Worm (Caenorhabditis elegans) whole organism, L3 larva: ENCODE data around the gene ifas-1.

Source experiments
- R02D3.7 ChIP-seq: fragments of 150-350 bp; optimal IDR thresholded peaks from 2 replicates; lab custom pipeline; 2014; ENCODE audit warnings: missing biosample characterization, missing genetic modification characterization
- ZK546.5 ChIP-seq: sonication (generic microtip); optimal IDR thresholded peaks from 2 replicates; lab custom pipeline; 2017; ENCODE audit warnings: missing biosample characterization, missing genetic modification characterization
- aly-2 ChIP-seq: fragments of 150-350 bp; optimal IDR thresholded peaks from 2 replicates; lab custom pipeline; 2014; ENCODE audit warnings: missing biosample characterization, missing genetic modification characterization
- ama-1 ChIP-seq: fragments of 150-350 bp; optimal IDR thresholded peaks from 2 replicates; lab custom pipeline; 2018
- ceh-16 ChIP-seq: sonication (generic microtip); optimal IDR thresholded peaks from 2 replicates; lab custom pipeline; 2017; ENCODE audit warnings: missing biosample characterization, missing genetic modification characterization
- ceh-28 ChIP-seq: fragments of 150-350 bp; optimal IDR thresholded peaks from 2 replicates; lab custom pipeline; 2014; ENCODE audit warnings: missing biosample characterization, missing genetic modification reagents, missing genetic modification characterization
- ceh-9 ChIP-seq: sonication (generic microtip); optimal IDR thresholded peaks from 2 replicates; lab custom pipeline; 2018; ENCODE audit warnings: missing biosample characterization, missing genetic modification characterization
- egl-27 ChIP-seq: sonication (generic microtip); optimal IDR thresholded peaks from 4 replicates; lab custom pipeline; 2017; ENCODE audit warnings: missing biosample characterization, missing genetic modification reagents, missing genetic modification characterization
- egl-5 ChIP-seq: fragments of 150-350 bp; optimal IDR thresholded peaks from 2 replicates; lab custom pipeline; 2017; ENCODE audit warnings: missing biosample characterization, missing genetic modification reagents, missing genetic modification characterization, inconsistent platforms
- elt-2 ChIP-seq: sonication (generic microtip); optimal IDR thresholded peaks from 2 replicates; lab custom pipeline; 2016; ENCODE audit warnings: missing genetic modification reagents, mild to moderate bottlenecking, missing genetic modification characterization, missing compliant biosample characterization
- elt-3 ChIP-seq, 3 experiments: fragments of 150-350 bp in 1 of 3; sonication (generic microtip) in 2 of 3; optimal IDR thresholded peaks; 2 replicates in 2 of 3; 4 replicates in 1 of 3; lab custom pipeline; 2014 to 2017; ENCODE audit warnings: missing biosample characterization in 3 of 3, missing genetic modification characterization in 3 of 3
- eor-1 ChIP-seq, 2 experiments: fragments of 150-350 bp; optimal IDR thresholded peaks; 2 replicates each; lab custom pipeline; 2014 to 2018; ENCODE audit warnings: missing biosample characterization in 2 of 2, missing genetic modification characterization in 2 of 2
- fkh-2 ChIP-seq: fragments of 150-350 bp; optimal IDR thresholded peaks from 2 replicates; lab custom pipeline; 2014; ENCODE audit warnings: missing biosample characterization, missing genetic modification reagents, missing genetic modification characterization
- hmg-11 ChIP-seq: sonication (generic microtip); optimal IDR thresholded peaks from 2 replicates; lab custom pipeline; 2016; ENCODE audit warnings: missing genetic modification characterization, missing compliant biosample characterization
- lin-15B ChIP-seq: fragments of 150-350 bp; optimal IDR thresholded peaks from 2 replicates; lab custom pipeline; 2014; ENCODE audit warnings: missing biosample characterization, missing genetic modification characterization
- lin-39 ChIP-seq: fragments of 150-350 bp; optimal IDR thresholded peaks from 2 replicates; lab custom pipeline; 2018; ENCODE audit warnings: missing biosample characterization, missing genetic modification reagents, missing genetic modification characterization
- mdl-1 ChIP-seq: fragments of 150-350 bp; optimal IDR thresholded peaks from 2 replicates; lab custom pipeline; 2014; ENCODE audit warnings: missing biosample characterization, missing genetic modification characterization
- mml-1 ChIP-seq: fragments of 150-350 bp; sonication (generic microtip); optimal IDR thresholded peaks from 3 replicates; lab custom pipeline; 2014; ENCODE audit warnings: missing biosample characterization, missing genetic modification characterization
- nhr-11 ChIP-seq: fragments of 150-350 bp; optimal IDR thresholded peaks from 2 replicates; lab custom pipeline; 2014; ENCODE audit warnings: missing biosample characterization, missing genetic modification characterization
- nhr-23 ChIP-seq: fragments of 150-350 bp; optimal IDR thresholded peaks from 2 replicates; lab custom pipeline; 2014; ENCODE audit warnings: missing biosample characterization, missing genetic modification reagents, missing genetic modification characterization
- nhr-25 ChIP-seq: sonication (generic microtip); optimal IDR thresholded peaks from 2 replicates; lab custom pipeline; 2017; ENCODE audit warnings: missing biosample characterization, missing genetic modification characterization
- nhr-28 ChIP-seq: fragments of 150-350 bp; optimal IDR thresholded peaks from 2 replicates; lab custom pipeline; 2014; ENCODE audit warnings: missing biosample characterization, missing genetic modification characterization
- nhr-43 ChIP-seq: sonication (generic microtip); optimal IDR thresholded peaks from 2 replicates; lab custom pipeline; 2016; ENCODE audit warnings: mild to moderate bottlenecking, missing genetic modification characterization, missing compliant biosample characterization; ENCODE audit not compliant: poor library complexity, severe bottlenecking
- nhr-76 ChIP-seq: fragments of 150-350 bp; sonication (generic microtip); optimal IDR thresholded peaks from 5 replicates; lab custom pipeline; 2014; ENCODE audit warnings: missing biosample characterization, missing genetic modification characterization
- pha-4 ChIP-seq: fragments of 150-350 bp; optimal IDR thresholded peaks from 2 replicates; lab custom pipeline; 2014; ENCODE audit warnings: missing biosample characterization, missing genetic modification reagents, missing genetic modification characterization
- pqm-1 ChIP-seq: fragments of 150-350 bp; optimal IDR thresholded peaks from 2 replicates; lab custom pipeline; 2017; ENCODE audit warnings: missing biosample characterization, missing genetic modification characterization, inconsistent platforms
- sea-2 ChIP-seq: fragments of 150-350 bp; sonication (generic microtip); optimal IDR thresholded peaks from 4 replicates; lab custom pipeline; 2014; ENCODE audit warnings: missing biosample characterization, missing genetic modification reagents, missing genetic modification characterization
- skn-1 ChIP-seq: fragments of 150-350 bp; optimal IDR thresholded peaks from 2 replicates; lab custom pipeline; 2014; ENCODE audit warnings: missing biosample characterization, missing genetic modification characterization
- tbx-2 ChIP-seq: sonication (generic microtip); optimal IDR thresholded peaks from 2 replicates; lab custom pipeline; 2016; ENCODE audit warnings: mild to moderate bottlenecking, missing genetic modification characterization, missing compliant biosample characterization
- unc-39 ChIP-seq: sonication (generic microtip); optimal IDR thresholded peaks from 4 replicates; lab custom pipeline; 2017; ENCODE audit warnings: missing biosample characterization, missing genetic modification characterization
- unc-62 ChIP-seq: fragments of 150-350 bp; sonication (generic microtip); optimal IDR thresholded peaks from 4 replicates; lab custom pipeline; 2014; ENCODE audit warnings: missing biosample characterization, missing genetic modification reagents, missing genetic modification characterization
- zag-1 ChIP-seq: fragments of 150-350 bp; optimal IDR thresholded peaks from 2 replicates; lab custom pipeline; 2014; ENCODE audit warnings: missing biosample characterization, missing genetic modification characterization
- ztf-4 ChIP-seq: fragments of 150-350 bp; optimal IDR thresholded peaks from 2 replicates; lab custom pipeline; 2014; ENCODE audit warnings: missing biosample characterization, missing genetic modification characterization

The ifas-1 gene

DNA sequence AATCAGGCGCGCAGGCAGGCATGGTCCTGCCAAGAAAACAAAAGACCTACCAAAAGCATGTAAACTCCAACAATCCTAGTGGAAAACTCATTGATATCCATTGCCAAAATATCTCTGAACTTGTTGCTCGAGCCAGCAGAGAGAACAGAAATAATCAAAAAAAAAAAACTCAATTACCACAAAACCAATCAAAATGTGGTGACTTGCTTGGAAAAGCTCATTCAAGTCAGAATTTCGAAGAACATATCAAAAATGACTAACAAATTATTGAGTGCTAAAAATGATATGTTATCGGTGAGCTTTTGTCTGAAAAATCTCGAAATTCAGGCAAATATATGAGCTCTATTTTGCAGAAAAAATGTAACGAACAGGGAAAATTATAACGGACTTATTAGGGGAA, 12.8 kb upstream of the ifas-1 start, which contains the start of gene srx-105:
TSS of gene srx-105 (minus strand) at position 101 of the 400 bp plus-strand sequence.
- TF ChIP-seq mml-1 (tag; lab: Kevin White, UChicago) (no peak), pqm-1 (tag; lab: Kevin White, UChicago) (no peak), nhr-23 (tag; lab: Kevin White, UChicago) (no peak), unc-39 (tag; lab: Kevin White, UChicago) (no peak), pha-4 (tag; lab: Kevin White, UChicago) (no peak), mdl-1 (tag; lab: Kevin White, UChicago) (no peak), ceh-16 (tag; lab: Kevin White, UChicago) (no peak), elt-3 (tag; optimal IDR thresholded peaks at IDR 0.05; lab: Kevin White, UChicago) (no peak), nhr-25 (tag; lab: Kevin White, UChicago) (no peak), egl-27 (tag; lab: Kevin White, UChicago) (no peak), elt-2 (tag; lab: Kevin White, UChicago) (no peak), nhr-76 (tag; lab: Kevin White, UChicago) (no peak), hmg-11 (tag; lab: Kevin White, UChicago) (no peak), skn-1 (tag; lab: Kevin White, UChicago) (no peak), ztf-4 (tag; lab: Kevin White, UChicago) (no peak), ceh-9 (no peak), nhr-28 (tag; lab: Kevin White, UChicago) (no peak), tbx-2 (no peak)

DNA sequence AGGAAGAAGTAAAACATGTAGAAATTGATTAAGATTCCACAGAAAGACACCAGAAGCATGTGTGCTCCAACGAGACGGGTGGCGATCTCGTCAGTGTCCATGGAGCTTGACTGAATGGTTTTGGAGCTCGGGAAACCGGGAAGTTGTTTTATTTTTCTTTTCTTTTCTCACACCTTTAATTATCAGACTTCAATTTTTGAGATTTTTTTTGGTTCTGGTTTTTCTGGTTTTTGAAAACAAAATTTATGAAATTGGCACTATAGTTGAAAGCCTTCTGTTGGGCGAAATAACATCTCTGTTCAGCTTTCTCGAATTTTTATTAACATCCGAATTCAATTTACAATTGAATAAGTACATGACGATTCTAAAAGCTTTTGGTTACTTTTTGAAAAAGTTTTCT, 11.1 kb upstream of the ifas-1 start, which contains the start of gene srx-104:
TSS of gene srx-104 (minus strand) at position 101 of the 400 bp plus-strand sequence.
- TF ChIP-seq lin-15B (tag; lab: Kevin White, UChicago), result no peak
- TF ChIP-seq fkh-2 (tag; lab: Kevin White, UChicago), result no peak
- no peak for TF ChIP-seq tbx-2
- no peak for TF ChIP-seq elt-3 (tag; optimal IDR thresholded peaks at IDR 0.05; lab: Kevin White, UChicago)
- TF ChIP-seq ceh-28, result no peak
- no peak for TF ChIP-seq nhr-76 (tag; lab: Kevin White, UChicago)
- TF ChIP-seq lin-39 (tag; lab: Kevin White, UChicago), result no peak
- no peak for TF ChIP-seq ZK546.5 (tag; lab: Kevin White, UChicago)

DNA sequence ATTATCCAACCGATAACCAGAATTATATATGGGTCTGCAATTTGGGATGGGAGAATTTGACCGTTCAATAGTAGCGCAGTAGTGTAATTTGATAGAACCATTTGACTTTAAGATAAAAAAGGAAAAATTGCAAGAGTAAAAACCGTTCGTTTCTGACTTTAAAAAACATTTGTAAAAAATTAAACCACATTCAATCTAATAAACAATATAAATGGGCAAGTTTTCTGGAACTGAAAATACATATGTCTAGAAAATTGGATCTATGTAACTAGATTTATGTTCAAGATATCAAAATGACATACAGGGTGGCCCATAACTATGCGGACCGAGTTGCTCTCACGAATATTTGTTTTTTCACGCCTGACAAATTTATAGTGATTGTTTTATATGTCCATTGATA, 6.1 kb upstream of the ifas-1 start, which contains the start of gene srx-102:
TSS of gene srx-102 (minus strand) at position 101 of the 400 bp plus-strand sequence.
- TF ChIP-seq mml-1 (tag; lab: Kevin White, UChicago) (no peak), R02D3.7 (no peak), mdl-1 (tag; lab: Kevin White, UChicago) (no peak), pha-4 (tag; lab: Kevin White, UChicago) (no peak), ama-1 (lab: Kevin White, UChicago) (no peak), nhr-25 (tag; lab: Kevin White, UChicago) (no peak), nhr-28 (tag; lab: Kevin White, UChicago) (no peak), aly-2 (tag; lab: Kevin White, UChicago) (no peak), sea-2 (GFP tag; lab: Kevin White, UChicago) (no peak), lin-39 (tag; lab: Kevin White, UChicago) (no peak), nhr-43 (no peak)
- TF ChIP-seq, all 47 proteins: peak for 0

DNA sequence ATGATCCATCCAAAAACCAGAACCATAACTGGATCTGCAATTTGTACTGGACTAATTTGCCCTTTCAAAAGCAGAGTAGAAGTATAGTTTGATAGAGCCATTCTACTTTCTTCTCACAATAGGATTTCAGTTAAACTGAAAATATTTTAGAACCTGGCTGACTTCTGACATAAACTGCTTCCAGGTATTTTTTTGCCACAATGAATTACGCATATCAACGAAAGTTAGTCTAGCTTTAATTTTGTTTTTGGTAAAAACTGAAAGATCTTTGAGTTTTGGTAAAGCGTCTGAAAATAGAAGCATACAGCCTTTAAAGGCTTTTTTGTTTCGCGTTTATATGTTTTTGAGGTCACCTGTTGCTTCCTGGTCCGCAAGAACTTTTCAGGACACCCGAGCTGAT, 2.1 kb upstream of the ifas-1 start, which contains the start of gene srx-101:
TSS of gene srx-101 (minus strand) at position 101 of the 400 bp plus-strand sequence.
- TF ChIP-seq R02D3.7 (no peak), nhr-28 (tag; lab: Kevin White, UChicago) (no peak), pha-4 (tag; lab: Kevin White, UChicago) (no peak), egl-5 (tag; lab: Kevin White, UChicago) (no peak), lin-39 (tag; lab: Kevin White, UChicago) (no peak), ceh-16 (tag; lab: Kevin White, UChicago) (no peak), nhr-11 (tag; lab: Kevin White, UChicago) (no peak), unc-62 (GFP tag; lab: Kevin White, UChicago) (no peak), eor-1 (tag; optimal IDR thresholded peaks at IDR 0.05; lab: Kevin White, UChicago) (no peak), zag-1 (no peak)

DNA sequence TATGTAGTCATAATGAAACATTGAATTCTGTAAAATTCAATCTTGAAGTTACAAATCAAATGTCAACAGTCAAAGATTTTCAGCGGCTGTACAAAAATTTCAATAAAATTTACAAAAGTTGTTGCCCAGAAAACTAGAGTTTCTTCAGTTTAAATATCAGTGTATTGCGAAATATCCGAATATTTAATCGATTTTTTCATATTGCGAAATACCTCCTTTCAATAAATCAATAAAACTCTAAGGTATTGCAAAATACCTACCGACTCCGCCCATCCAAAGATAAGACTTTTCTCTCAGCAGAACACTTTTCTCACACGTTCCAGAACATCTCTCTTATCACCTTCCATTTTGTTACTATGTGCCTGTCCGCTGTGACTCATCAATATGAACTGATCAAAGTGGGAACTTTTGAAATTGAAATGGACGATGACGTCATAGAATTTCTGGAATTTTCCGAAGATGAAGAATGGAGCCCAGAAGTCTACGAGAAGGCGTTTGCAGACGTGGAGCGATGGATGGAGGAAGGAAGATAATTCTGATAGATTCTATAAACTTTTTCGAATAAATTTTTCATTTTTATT, 3.9 kb downstream of the ifas-1 start:
- TF ChIP-seq R02D3.7 (no peak), ceh-28 (peak; percentile 83), pqm-1 (tag; lab: Kevin White, UChicago) (peak; percentile 46), elt-2 (tag; lab: Kevin White, UChicago) (peak; percentile 87)
